Fruit fly (Drosophila melanogaster): ENCODE measurements around the gene Hr39.

dm6 chr2L:21234388-21234984 is 2.6 kb upstream of the Hr39 start:
- TF ChIP-seq psq (optimal IDR thresholded peaks at IDR 0.05) (no peak), usp (GFP tag; optimal IDR thresholded peaks at IDR 0.05) (no peak), CG8478 (optimal IDR thresholded peaks at IDR 0.05) (no peak), pan (optimal IDR thresholded peaks at IDR 0.05) (no peak), EcR (GFP tag; optimal IDR thresholded peaks at IDR 0.05) (no peak)

Data from whole organism.